Worm (Caenorhabditis elegans) whole organism, mixed stage, embryonic: ENCODE data around the gene fbxb-24.

ENCODE experiments used
- ces-1 ChIP-seq: fragments of 150-350 bp; optimal IDR thresholded peaks from 2 replicates; lab custom pipeline; 2014; ENCODE audit warnings: missing biosample characterization, missing genetic modification reagents, missing genetic modification characterization
- elt-3 ChIP-seq: fragments of 150-350 bp; optimal IDR thresholded peaks from 2 replicates; lab custom pipeline; 2014; ENCODE audit warnings: missing biosample characterization, missing genetic modification characterization
- lin-13 ChIP-seq: fragments of 150-350 bp; optimal IDR thresholded peaks from 2 replicates; lab custom pipeline; 2014; ENCODE audit warnings: missing biosample characterization, missing genetic modification characterization
- mep-1 ChIP-seq: fragments of 150-350 bp; optimal IDR thresholded peaks from 2 replicates; lab custom pipeline; 2017; ENCODE audit warnings: missing biosample characterization, missing genetic modification reagents, missing genetic modification characterization, inconsistent platforms
- nhr-12 ChIP-seq: fragments of 150-350 bp; optimal IDR thresholded peaks from 2 replicates; lab custom pipeline; 2014; ENCODE audit warnings: missing biosample characterization, missing genetic modification characterization
- nhr-2 ChIP-seq: fragments of 150-350 bp; optimal IDR thresholded peaks from 2 replicates; lab custom pipeline; 2014; ENCODE audit warnings: missing biosample characterization, missing genetic modification characterization
- nhr-237 ChIP-seq: fragments of 150-350 bp; optimal IDR thresholded peaks from 2 replicates; lab custom pipeline; 2014; ENCODE audit warnings: missing biosample characterization, missing genetic modification characterization
- nhr-28 ChIP-seq: fragments of 150-350 bp; optimal IDR thresholded peaks from 2 replicates; lab custom pipeline; 2014; ENCODE audit warnings: missing biosample characterization, missing genetic modification characterization
- snpc-4 ChIP-seq: fragments of 150-350 bp; optimal IDR thresholded peaks from 2 replicates; lab custom pipeline; 2014; ENCODE audit warnings: missing biosample characterization, missing genetic modification characterization
- unc-39 ChIP-seq: fragments of 150-350 bp; optimal IDR thresholded peaks from 2 replicates; lab custom pipeline; 2014; ENCODE audit warnings: missing biosample characterization, missing genetic modification characterization
- unc-62 ChIP-seq: fragments of 150-350 bp; optimal IDR thresholded peaks from 2 replicates; lab custom pipeline; 2014; ENCODE audit warnings: missing biosample characterization, missing genetic modification reagents, missing genetic modification characterization

DNA sequence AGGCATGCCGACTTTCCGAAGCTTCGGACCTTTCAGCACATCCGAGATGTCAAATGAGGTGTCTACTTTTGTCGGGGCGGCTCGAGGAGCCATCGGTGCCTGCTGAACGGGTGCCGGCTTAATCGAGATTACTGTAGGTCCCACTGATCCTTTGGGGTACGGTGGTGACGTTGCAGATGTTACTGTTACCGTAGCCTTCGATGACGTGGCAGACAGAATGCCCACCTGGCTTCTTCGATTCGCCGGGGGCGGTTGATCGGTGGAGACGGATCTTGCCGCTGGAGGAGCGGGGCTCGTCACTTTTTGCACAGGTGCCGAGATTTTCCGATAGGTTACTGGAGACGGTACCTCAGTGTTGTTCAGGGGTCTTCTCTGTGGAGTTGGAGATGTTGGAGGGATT lies 37.1 kb upstream of the fbxb-24 start:
- no peak for TF ChIP-seq nhr-12 (tag; lab: Kevin White, UChicago)
- TF ChIP-seq elt-3 (tag; lab: Kevin White, UChicago) = no peak
- no peak for TF ChIP-seq snpc-4 (tag; lab: Kevin White, UChicago)
- no peak for TF ChIP-seq nhr-28 (tag; lab: Kevin White, UChicago)
- TF ChIP-seq unc-39 = no peak
- no peak for TF ChIP-seq unc-62 (GFP tag; lab: Kevin White, UChicago)
- TF ChIP-seq mep-1 (tag; lab: Kevin White, UChicago) = no peak
- no peak for TF ChIP-seq lin-13 (tag; lab: Kevin White, UChicago)
- no peak for TF ChIP-seq nhr-2
- TF ChIP-seq ces-1 = no peak
- no peak for TF ChIP-seq nhr-237
